Worm (Caenorhabditis elegans) whole organism, L1 larva: ENCODE measurements around the gene F26A10.2.

ENCODE experiments used
- C34B4.2 ChIP-seq: sonication (generic microtip); optimal IDR thresholded peaks from 2 replicates; lab custom pipeline; 2017; ENCODE audit warnings: mild to moderate bottlenecking, missing genetic modification characterization, missing compliant biosample characterization
- Y116A8C.19 ChIP-seq: sonication (generic microtip); optimal IDR thresholded peaks from 2 replicates; lab custom pipeline; 2016; ENCODE audit warnings: missing compliant biosample characterization, missing genetic modification characterization, borderline replicate concordance
- alr-1 ChIP-seq: fragments of 200-800 bp; sonication (Bioruptor generic); optimal IDR thresholded peaks from 2 replicates; lab custom pipeline; 2018; ENCODE audit warnings: borderline replicate concordance, mild to moderate bottlenecking, missing genetic modification characterization, missing compliant biosample characterization
- ama-1 ChIP-seq: fragments of 150-350 bp; optimal IDR thresholded peaks from 2 replicates; lab custom pipeline; 2014
- ceh-63 ChIP-seq: fragments of 200-800 bp; sonication (Bioruptor generic); optimal IDR thresholded peaks from 2 replicates; lab custom pipeline; 2018; ENCODE audit warnings: mild to moderate bottlenecking, missing genetic modification characterization, missing compliant biosample characterization
- ceh-8 ChIP-seq: fragments of 200-800 bp; sonication (Bioruptor generic); optimal IDR thresholded peaks from 2 replicates; lab custom pipeline; 2018; ENCODE audit warnings: mild to moderate bottlenecking, missing genetic modification characterization, moderate library complexity, missing compliant biosample characterization
- ceh-82 ChIP-seq, 3 experiments: fragments of 150-350 bp in 1 of 3; sonication (generic microtip) in 2 of 3; optimal IDR thresholded peaks; 2 replicates each; lab custom pipeline; 2014 to 2017; ENCODE audit warnings: missing biosample characterization in 3 of 3, missing genetic modification characterization in 3 of 3
- ceh-88 ChIP-seq: fragments of 200-800 bp; sonication (Bioruptor generic); IDR thresholded peaks from 2 replicates; pipeline ENCODE4 v1.3.6; 2022; ENCODE audit warnings: missing genetic modification characterization, missing compliant biosample characterization
- dsc-1 ChIP-seq: sonication (generic microtip); optimal IDR thresholded peaks from 2 replicates; lab custom pipeline; 2016; ENCODE audit warnings: mild to moderate bottlenecking, missing genetic modification characterization, missing compliant biosample characterization
- efl-1 ChIP-seq, 4 experiments: fragments of 150-350 bp; optimal IDR thresholded peaks in 3 of 4; peaks in 1 of 4; 1 replicate in 1 of 4; 2 replicates in 3 of 4; lab custom pipeline; 2014; ENCODE audit warnings: missing biosample characterization in 2 of 4, missing genetic modification characterization in 2 of 4, missing genetic modification reagents in 2 of 4
- efl-3 ChIP-seq: fragments of 200-800 bp; sonication (Bioruptor generic); optimal IDR thresholded peaks from 2 replicates; lab custom pipeline; 2018; ENCODE audit warnings: mild to moderate bottlenecking, missing genetic modification characterization, missing compliant biosample characterization
- elt-3 ChIP-seq, 6 experiments: fragments of 150-350 bp in 1 of 6; sonication (generic microtip); optimal IDR thresholded peaks; 2 replicates each; lab custom pipeline; 2017 to 2018; ENCODE audit warnings: missing biosample characterization in 6 of 6, missing genetic modification characterization in 6 of 6, inconsistent platforms in 1 of 6
- fkh-10 ChIP-seq: sonication (generic microtip); optimal IDR thresholded peaks from 2 replicates; lab custom pipeline; 2017; ENCODE audit warnings: missing biosample characterization, missing genetic modification reagents, missing genetic modification characterization
- fkh-4 ChIP-seq: sonication (generic microtip); optimal IDR thresholded peaks from 2 replicates; lab custom pipeline; 2016; ENCODE audit warnings: missing compliant biosample characterization, missing genetic modification characterization, borderline replicate concordance
- fkh-8 ChIP-seq: sonication (generic microtip); optimal IDR thresholded peaks from 2 replicates; lab custom pipeline; 2016; ENCODE audit warnings: mild to moderate bottlenecking, missing genetic modification characterization, missing compliant biosample characterization
- fos-1 ChIP-seq: fragments of 150-350 bp; optimal IDR thresholded peaks from 2 replicates; lab custom pipeline; 2014; ENCODE audit warnings: missing biosample characterization, missing genetic modification characterization
- hlh-17 ChIP-seq: fragments of 200-800 bp; sonication (Bioruptor generic); optimal IDR thresholded peaks from 2 replicates; lab custom pipeline; 2018; ENCODE audit warnings: missing genetic modification characterization, mild to moderate bottlenecking, missing compliant biosample characterization, moderate library complexity, borderline replicate concordance
- isw-1 ChIP-seq: fragments of 200-800 bp; sonication (Bioruptor generic); IDR thresholded peaks from 2 replicates; pipeline ENCODE4 v1.3.6; 2022; ENCODE audit warnings: missing genetic modification characterization, missing compliant biosample characterization
- lin-13 ChIP-seq: fragments of 150-350 bp; optimal IDR thresholded peaks from 2 replicates; lab custom pipeline; 2014; ENCODE audit warnings: missing biosample characterization, missing genetic modification reagents, missing genetic modification characterization
- lin-14 ChIP-seq: fragments of 200-800 bp; sonication (Bioruptor generic); optimal IDR thresholded peaks from 2 replicates; lab custom pipeline; 2018; ENCODE audit warnings: mild to moderate bottlenecking, missing genetic modification characterization, moderate library complexity, missing compliant biosample characterization
- lin-35 ChIP-seq, 2 experiments: fragments of 150-350 bp; optimal IDR thresholded peaks; 2 replicates each; lab custom pipeline; 2014; ENCODE audit warnings: missing biosample characterization in 2 of 2, missing genetic modification characterization in 2 of 2, missing genetic modification reagents in 2 of 2
- lin-39 ChIP-seq: fragments of 150-350 bp; optimal IDR thresholded peaks from 2 replicates; lab custom pipeline; 2014; ENCODE audit warnings: missing biosample characterization, missing genetic modification reagents, missing genetic modification characterization
- lsy-2 ChIP-seq, 2 experiments: fragments of 150-350 bp; optimal IDR thresholded peaks; 2 replicates each; lab custom pipeline; 2014; ENCODE audit warnings: missing biosample characterization in 2 of 2, missing genetic modification characterization in 2 of 2
- mdl-1 ChIP-seq, 2 experiments: fragments of 150-350 bp; optimal IDR thresholded peaks; 2 replicates each; lab custom pipeline; 2014 to 2017; ENCODE audit warnings: missing biosample characterization in 2 of 2, missing genetic modification characterization in 2 of 2, inconsistent platforms in 1 of 2
- mef-2 ChIP-seq: fragments of 150-350 bp; optimal IDR thresholded peaks from 2 replicates; lab custom pipeline; 2014; ENCODE audit warnings: missing biosample characterization, missing genetic modification characterization
- mep-1 ChIP-seq: fragments of 150-350 bp; optimal IDR thresholded peaks from 2 replicates; lab custom pipeline; 2014; ENCODE audit warnings: missing biosample characterization, missing genetic modification characterization
- nhr-12 ChIP-seq: sonication (generic microtip); optimal IDR thresholded peaks from 2 replicates; lab custom pipeline; 2017; ENCODE audit warnings: missing biosample characterization, missing genetic modification characterization
- nhr-19 ChIP-seq: fragments of 200-800 bp; sonication (Bioruptor generic); conservative IDR thresholded peaks from 2 replicates; pipeline ENCODE4 v1.3.6; 2022; ENCODE audit warnings: missing genetic modification characterization, missing compliant biosample characterization
- nhr-47 ChIP-seq: sonication (generic microtip); optimal IDR thresholded peaks from 2 replicates; lab custom pipeline; 2016; ENCODE audit warnings: mild to moderate bottlenecking, missing genetic modification characterization, moderate library complexity, missing compliant biosample characterization
- nhr-71 ChIP-seq: sonication (generic microtip); optimal IDR thresholded peaks from 2 replicates; lab custom pipeline; 2016; ENCODE audit warnings: mild to moderate bottlenecking, missing genetic modification characterization, moderate library complexity, missing compliant biosample characterization
- nhr-77 ChIP-seq: fragments of 150-350 bp; optimal IDR thresholded peaks from 2 replicates; lab custom pipeline; 2014; ENCODE audit warnings: missing biosample characterization, missing genetic modification characterization
- nhr-84 ChIP-seq: sonication (generic microtip); optimal IDR thresholded peaks from 2 replicates; lab custom pipeline; 2017; ENCODE audit warnings: missing biosample characterization, missing genetic modification characterization
- nhr-90 ChIP-seq: sonication (generic microtip); optimal IDR thresholded peaks from 2 replicates; lab custom pipeline; 2016; ENCODE audit warnings: mild to moderate bottlenecking, missing genetic modification characterization, missing compliant biosample characterization; ENCODE audit not compliant: poor library complexity
- pqm-1 ChIP-seq: sonication (generic microtip); optimal IDR thresholded peaks from 3 replicates; lab custom pipeline; 2017; ENCODE audit warnings: missing biosample characterization, missing genetic modification characterization
- skn-1 ChIP-seq: fragments of 150-350 bp; optimal IDR thresholded peaks from 2 replicates; lab custom pipeline; 2014; ENCODE audit warnings: missing biosample characterization, missing genetic modification characterization
- snpc-4 ChIP-seq: fragments of 150-350 bp; optimal IDR thresholded peaks from 2 replicates; lab custom pipeline; 2014; ENCODE audit warnings: missing biosample characterization, missing genetic modification characterization
- snu-23 ChIP-seq: sonication (generic microtip); optimal IDR thresholded peaks from 2 replicates; lab custom pipeline; 2016; ENCODE audit warnings: missing genetic modification characterization, missing compliant biosample characterization
- sox-4 ChIP-seq: sonication (generic microtip); optimal IDR thresholded peaks from 2 replicates; lab custom pipeline; 2016; ENCODE audit warnings: missing genetic modification characterization, missing compliant biosample characterization
- sup-37 ChIP-seq: fragments of 200-800 bp; sonication (Bioruptor generic); optimal IDR thresholded peaks from 2 replicates; lab custom pipeline; 2018; ENCODE audit warnings: mild to moderate bottlenecking, missing genetic modification characterization, missing compliant biosample characterization
- tbx-2 ChIP-seq: sonication (generic microtip); optimal IDR thresholded peaks from 2 replicates; lab custom pipeline; 2016; ENCODE audit warnings: missing genetic modification characterization, missing compliant biosample characterization
- tlp-1 ChIP-seq: fragments of 150-350 bp; optimal IDR thresholded peaks from 2 replicates; lab custom pipeline; 2014; ENCODE audit warnings: missing biosample characterization, missing genetic modification characterization
- unc-130 ChIP-seq: fragments of 150-350 bp; optimal IDR thresholded peaks from 2 replicates; lab custom pipeline; 2017; ENCODE audit warnings: missing biosample characterization, missing genetic modification characterization, inconsistent platforms
- unc-62 ChIP-seq: fragments of 150-350 bp; optimal IDR thresholded peaks from 2 replicates; lab custom pipeline; 2014; ENCODE audit warnings: missing biosample characterization, missing genetic modification reagents, missing genetic modification characterization
- xbp-1 ChIP-seq: sonication (generic microtip); optimal IDR thresholded peaks from 2 replicates; lab custom pipeline; 2016; ENCODE audit warnings: missing genetic modification characterization, missing compliant biosample characterization
- zag-1 ChIP-seq: fragments of 150-350 bp; optimal IDR thresholded peaks from 2 replicates; lab custom pipeline; 2014; ENCODE audit warnings: missing biosample characterization, missing genetic modification characterization
- zip-4 ChIP-seq: fragments of 200-800 bp; sonication (Bioruptor generic); optimal IDR thresholded peaks from 2 replicates; lab custom pipeline; 2018; ENCODE audit warnings: mild to moderate bottlenecking, missing genetic modification characterization, moderate library complexity, missing compliant biosample characterization

Gene F26A10.2

ce11 chrX:7659591-7660433 is 14.6 kb upstream of the F26A10.2 start (continued):
- no peak for TF ChIP-seq efl-1 (optimal IDR thresholded peaks at IDR 0.05; lab: Kevin White, UChicago)
- TF ChIP-seq efl-1 (GFP tag; optimal IDR thresholded peaks at IDR 0.05 in 1 of 2; lab: Kevin White, UChicago), result peak in 1 of 2 experiments; percentile 91
- no peak for TF ChIP-seq mef-2 (tag; lab: Kevin White, UChicago)
- TF ChIP-seq lin-14 (GFP tag; lab: Kevin White, UChicago), result peak; percentile 59
- peak; percentile 17 for TF ChIP-seq mep-1 (tag; lab: Kevin White, UChicago)
- peak; percentile 6 to 22 for TF ChIP-seq lsy-2 (tag; optimal IDR thresholded peaks at IDR 0.05; lab: Kevin White, UChicago)
- no peak for TF ChIP-seq snpc-4 (tag; lab: Kevin White, UChicago)
- no peak for TF ChIP-seq zag-1
- TF ChIP-seq nhr-19, result peak; percentile 58
- peak in 1 of 2 experiments; percentile 60 for TF ChIP-seq lin-35 (GFP tag; optimal IDR thresholded peaks at IDR 0.05; lab: Kevin White, UChicago)
- TF ChIP-seq pqm-1 (tag; lab: Kevin White, UChicago), result no peak
- peak; percentile 29 for TF ChIP-seq unc-130 (tag; lab: Kevin White, UChicago)
- no peak for TF ChIP-seq hlh-17 (GFP tag; lab: Kevin White, UChicago)
- no peak for TF ChIP-seq nhr-77 (tag; lab: Kevin White, UChicago)
- no peak for TF ChIP-seq xbp-1 (tag; lab: Kevin White, UChicago)
- TF ChIP-seq fkh-8, result no peak
- TF ChIP-seq C34B4.2, result no peak
- peak; percentile 36 for TF ChIP-seq nhr-90
- no peak for TF ChIP-seq nhr-84 (tag; lab: Kevin White, UChicago)
- peak in 2 of 6 experiments; percentile 24 to 30 for TF ChIP-seq elt-3 (tag; optimal IDR thresholded peaks at IDR 0.05; lab: Kevin White, UChicago)
- no peak for TF ChIP-seq fkh-10 (GFP tag; lab: Kevin White, UChicago)
- TF ChIP-seq tbx-2 (tag; lab: Kevin White, UChicago), result peak; percentile 38
- TF ChIP-seq nhr-71 (tag; lab: Kevin White, UChicago), result peak; percentile 69
- TF ChIP-seq nhr-12, result no peak
- no peak for TF ChIP-seq dsc-1 (tag; lab: Kevin White, UChicago)

ce11 chrX:7656875-7657274 is 11.7 kb upstream of the F26A10.2 start, which contains the start of gene F27D9.12:
Gene F27D9.12, minus strand, starts transcription at chrX:7656975.
- TF ChIP-seq ceh-82 (tag; optimal IDR thresholded peaks at IDR 0.05; lab: Kevin White, UChicago) (no peak), unc-62 (GFP tag; lab: Kevin White, UChicago) (no peak), snu-23 (no peak), mdl-1 (tag; optimal IDR thresholded peaks at IDR 0.05; lab: Kevin White, UChicago) (no peak), efl-3 (GFP tag; lab: Kevin White, UChicago) (no peak), skn-1 (tag; lab: Kevin White, UChicago) (no peak), ceh-63 (GFP tag; lab: Kevin White, UChicago) (no peak), lin-39 (tag; lab: Kevin White, UChicago) (no peak), ceh-8 (no peak), sox-4 (tag; lab: Kevin White, UChicago) (no peak), ama-1 (lab: Kevin White, UChicago) (no peak), sup-37 (GFP tag; lab: Kevin White, UChicago) (no peak), lin-13 (GFP tag; lab: Kevin White, UChicago) (no peak), mef-2 (tag; lab: Kevin White, UChicago) (no peak)

ce11 chrX:7655469-7656003 is 10.3 kb upstream of the F26A10.2 start:
- no peak for TF ChIP-seq ceh-88 (GFP tag; lab: Robert Waterston, UW)
- TF ChIP-seq Y116A8C.19 (tag; lab: Kevin White, UChicago), result no peak
- no peak for TF ChIP-seq fkh-10 (GFP tag; lab: Kevin White, UChicago)
- no peak for TF ChIP-seq nhr-47 (tag; lab: Kevin White, UChicago)
- no peak for TF ChIP-seq isw-1 (GFP tag; lab: Robert Waterston, UW)
- no peak for TF ChIP-seq fkh-4 (tag; lab: Kevin White, UChicago)
- TF ChIP-seq fos-1 (tag; lab: Kevin White, UChicago), result no peak
- TF ChIP-seq tlp-1 (tag; lab: Kevin White, UChicago), result no peak
- TF ChIP-seq dsc-1 (tag; lab: Kevin White, UChicago), result no peak
- no peak for TF ChIP-seq alr-1
- TF ChIP-seq mep-1 (tag; lab: Kevin White, UChicago), result no peak
- TF ChIP-seq zip-4, result no peak
